Fruit fly (Drosophila melanogaster) whole organism: ENCODE data around the gene FucTA.

ENCODE experiments used
- Dll ChIP-seq: fragments of >200 bp; optimal IDR thresholded peaks from 2 replicates; lab custom pipeline; 2017
- EcR ChIP-seq, 2 experiments: fragments of >200 bp; optimal IDR thresholded peaks; 2 replicates each; lab custom pipeline; 2017; ENCODE audit warnings: missing biosample characterization in 2 of 2, missing genetic modification characterization in 2 of 2, missing genetic modification reagents in 2 of 2
- pan ChIP-seq: fragments of >200 bp; optimal IDR thresholded peaks from 2 replicates; lab custom pipeline; 2017
- psq ChIP-seq: fragments of >200 bp; optimal IDR thresholded peaks from 2 replicates; lab custom pipeline; 2017
- usp ChIP-seq: fragments of >200 bp; optimal IDR thresholded peaks from 2 replicates; lab custom pipeline; 2017; ENCODE audit warnings: missing biosample characterization, missing genetic modification characterization, mixed read lengths

dm6 chr3L:15169795-15170194 lies 22.9 kb downstream of the FucTA start:
- TF ChIP-seq usp (GFP tag; lab: Kevin White, UChicago) (no peak), Dll (lab: Kevin White, UChicago) (no peak), pan (lab: Kevin White, UChicago) (no peak), EcR (GFP tag; optimal IDR thresholded peaks at IDR 0.05; lab: Kevin White, UChicago) (no peak), psq (no peak)
